Worm (Caenorhabditis elegans) whole organism, midembryonic: ENCODE results near the gene cec-1.

Experiments
- T22C8.4 ChIP-seq: fragments of 200-800 bp; sonication (Bioruptor generic); IDR thresholded peaks from 2 replicates; pipeline ENCODE4 v1.3.6; 2022; ENCODE audit warnings: missing genetic modification characterization, missing compliant biosample characterization
- cog-1 ChIP-seq: sonication (generic microtip); optimal IDR thresholded peaks from 2 replicates; lab custom pipeline; 2016; ENCODE audit warnings: missing genetic modification characterization, missing compliant biosample characterization
- flt-1 ChIP-seq: fragments of 200-800 bp; sonication (Bioruptor generic); IDR thresholded peaks from 2 replicates; pipeline ENCODE4 v1.3.6; 2022; ENCODE audit warnings: missing genetic modification characterization, missing compliant biosample characterization
- med-1 ChIP-seq: sonication (generic microtip); optimal IDR thresholded peaks from 2 replicates; lab custom pipeline; 2017; ENCODE audit warnings: missing genetic modification characterization, mild to moderate bottlenecking, missing compliant biosample characterization, antibody characterized with exemption, missing genetic modification reagents; ENCODE audit not compliant: insufficient read depth
- ref-1 ChIP-seq: fragments of 200-800 bp; sonication (Bioruptor generic); conservative IDR thresholded peaks from 2 replicates; pipeline ENCODE4 v1.3.6; 2022; ENCODE audit warnings: missing genetic modification reagents, missing genetic modification characterization, missing compliant biosample characterization
- tab-1 ChIP-seq: fragments of 200-800 bp; sonication (Bioruptor generic); IDR thresholded peaks from 2 replicates; pipeline ENCODE4 v1.3.6; 2022; ENCODE audit warnings: missing genetic modification characterization, missing compliant biosample characterization
- ztf-23 ChIP-seq: fragments of 200-800 bp; sonication (Bioruptor generic); IDR thresholded peaks from 2 replicates; pipeline ENCODE4 v1.3.6; 2022; ENCODE audit warnings: missing genetic modification reagents, missing genetic modification characterization, missing compliant biosample characterization
- ztf-29 ChIP-seq: fragments of 200-800 bp; sonication (Bioruptor generic); IDR thresholded peaks from 2 replicates; pipeline ENCODE4 v1.3.6; 2022; ENCODE audit warnings: missing genetic modification reagents, missing genetic modification characterization, missing compliant biosample characterization

ce11 chrIII:8467520-8467919 lies 41.4 kb downstream of the cec-1 start:
- TF ChIP-seq tab-1 (no peak), cog-1 (tag; lab: Kevin White, UChicago) (no peak), flt-1 (GFP tag; lab: Robert Waterston, UW) (no peak), med-1 (no peak), ztf-29 (GFP tag; lab: Robert Waterston, UW) (no peak), ztf-23 (GFP tag; lab: Robert Waterston, UW) (no peak), T22C8.4 (GFP tag; lab: Robert Waterston, UW) (no peak), ref-1 (no peak)
